Worm (Caenorhabditis elegans): ENCODE results near the gene F23D12.7.

Gene F23D12.7

DNA sequence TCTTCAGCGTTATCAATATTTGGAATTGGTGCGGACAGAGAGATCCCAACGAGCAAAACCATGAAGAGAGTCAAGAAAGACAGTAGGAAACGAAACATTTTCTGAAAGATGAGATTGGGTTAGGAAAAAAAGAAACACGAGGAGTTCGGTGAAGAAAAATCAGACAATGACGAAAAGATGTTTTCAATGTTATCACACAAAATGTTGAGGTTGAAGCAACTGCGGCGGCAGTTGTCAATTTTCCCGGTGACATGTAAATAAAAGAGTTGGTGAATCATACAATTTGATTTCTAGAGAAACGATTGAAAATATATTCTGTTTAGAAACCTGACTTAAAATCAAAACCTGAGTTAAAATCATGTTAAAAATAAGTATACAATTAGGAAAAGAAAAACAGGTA lies at the start of gene F23D12.7:
Gene F23D12.7 (minus strand): TSS at position 101 of the 400 bp plus-strand sequence.
- TF ChIP-seq C08G9.2 (tag; optimal IDR thresholded peaks at IDR 0.05) (no peak), dve-1 (tag; optimal IDR thresholded peaks at IDR 0.05) (no peak), gmeb-2 (tag; optimal IDR thresholded peaks at IDR 0.05) (no peak), unc-55 (GFP tag; optimal IDR thresholded peaks at IDR 0.05) (no peak), ahr-1 (tag; optimal IDR thresholded peaks at IDR 0.05) (no peak), eyg-1 (tag; optimal IDR thresholded peaks at IDR 0.05) (no peak), unc-3 (GFP tag; conservative IDR thresholded peaks at IDR 0.05) (no peak), unc-3 (tag; optimal IDR thresholded peaks at IDR 0.05) (no peak), ceh-34 (tag; optimal IDR thresholded peaks at IDR 0.05) (no peak)

DNA sequence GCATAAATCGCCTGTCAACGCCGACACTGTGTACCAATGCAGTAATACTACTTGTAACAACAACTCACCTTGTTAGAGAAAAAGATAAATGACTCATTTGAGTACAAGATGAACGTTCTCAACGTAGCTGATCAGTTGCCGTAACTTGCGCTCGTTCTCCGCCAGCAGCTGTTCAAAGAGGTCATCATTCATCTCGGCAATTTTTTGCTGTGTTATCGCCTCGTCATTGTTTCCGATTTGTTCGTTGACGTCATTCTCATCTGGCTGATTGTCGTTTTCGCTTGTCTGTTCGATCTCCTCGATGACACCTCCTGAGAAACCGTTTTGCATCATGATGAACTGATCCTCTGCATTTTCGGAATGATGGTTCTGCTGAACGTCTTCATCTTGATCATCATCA lies 49.6 kb upstream of the F23D12.7 start:
- peak; percentile 2 for TF ChIP-seq unc-55 (GFP tag; optimal IDR thresholded peaks at IDR 0.05)
- TF ChIP-seq T23F11.4 (GFP tag; optimal IDR thresholded peaks at IDR 0.05): no peak

DNA sequence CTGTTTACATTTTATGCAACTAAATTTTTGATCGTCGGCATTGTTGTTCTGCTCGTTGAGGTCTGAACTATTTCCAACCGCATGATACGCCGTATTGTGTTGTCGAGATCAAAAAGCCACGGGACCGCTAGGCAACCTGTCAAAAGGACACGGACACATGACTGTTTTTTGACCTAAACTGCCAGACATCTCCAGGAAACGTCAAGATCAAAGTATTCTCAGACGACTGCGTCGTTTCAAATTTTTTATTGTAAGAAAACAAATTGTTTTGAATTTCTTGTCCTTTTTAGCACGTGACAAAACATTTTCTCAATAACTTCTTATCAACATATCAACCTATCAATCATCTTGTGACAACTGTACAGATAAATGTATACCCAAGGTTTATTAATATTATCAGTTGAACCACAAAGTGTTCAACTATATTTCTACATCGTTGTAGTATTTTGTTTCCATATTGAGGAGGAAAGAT lies 48.5 kb upstream of the F23D12.7 start:
- TF ChIP-seq rnt-1 (tag; optimal IDR thresholded peaks at IDR 0.05) (no peak), unc-55 (GFP tag; optimal IDR thresholded peaks at IDR 0.05) (peak; percentile 19), hlh-30 (tag; optimal IDR thresholded peaks at IDR 0.05; ENCODE audit: insufficient read depth) (peak; percentile 44), ceh-30 (tag; optimal IDR thresholded peaks at IDR 0.05) (no peak), gmeb-2 (tag; optimal IDR thresholded peaks at IDR 0.05) (no peak), che-1 (tag; optimal IDR thresholded peaks at IDR 0.05) (no peak), ref-2 (tag; optimal IDR thresholded peaks at IDR 0.05) (no peak), ceh-31 (tag; optimal IDR thresholded peaks at IDR 0.05) (no peak), pha-2 (tag; optimal IDR thresholded peaks at IDR 0.05) (no peak), K09A11.1 (tag; optimal IDR thresholded peaks at IDR 0.05; ENCODE audit: insufficient read depth) (no peak), elt-2 (tag; optimal IDR thresholded peaks at IDR 0.05) (peak; percentile 94), mec-3 (tag; optimal IDR thresholded peaks at IDR 0.05; ENCODE audit: borderline replicate concordance) (no peak)

DNA sequence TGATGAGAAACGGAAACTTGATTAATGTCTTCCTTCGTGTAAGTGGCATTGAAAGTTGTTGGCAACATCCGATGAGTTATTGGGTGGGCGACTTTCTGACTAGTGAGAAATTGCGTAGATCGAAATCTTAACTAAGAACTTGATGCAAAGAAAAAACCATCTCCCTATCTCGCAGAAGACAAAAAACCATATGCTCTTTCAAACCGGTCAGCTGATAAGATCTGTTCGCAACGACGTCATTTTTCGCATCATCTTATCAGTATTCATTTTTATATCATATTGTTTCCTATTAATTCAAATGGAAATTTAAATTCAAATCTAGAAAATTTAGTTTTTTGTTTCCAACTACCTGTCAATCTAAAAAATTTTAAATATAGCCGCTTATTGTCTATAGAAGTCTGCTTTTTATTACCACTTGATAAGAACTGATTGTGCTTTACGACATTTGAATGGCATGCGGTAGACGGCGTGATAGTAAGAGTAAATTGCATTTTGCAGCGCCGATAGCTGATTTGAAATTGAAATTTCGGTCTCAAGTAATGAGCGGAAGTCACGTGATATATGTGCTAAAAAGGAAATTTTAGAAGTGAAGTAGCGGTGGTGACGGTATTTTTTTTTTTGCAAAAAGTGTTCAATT lies 46.9 kb upstream of the F23D12.7 start:
- peak; percentile 35 for TF ChIP-seq hlh-30 (tag; optimal IDR thresholded peaks at IDR 0.05; ENCODE audit: insufficient read depth)
- TF ChIP-seq sox-2 (GFP tag; IDR thresholded peaks at IDR 0.05): no peak
- no peak for TF ChIP-seq K02D7.2 (tag; optimal IDR thresholded peaks at IDR 0.05)
- no peak for TF ChIP-seq T23F11.4 (GFP tag; optimal IDR thresholded peaks at IDR 0.05)
- no peak for TF ChIP-seq npax-4 (tag; optimal IDR thresholded peaks at IDR 0.05)
- TF ChIP-seq elt-2 (tag; optimal IDR thresholded peaks at IDR 0.05): peak; percentile 88
- TF ChIP-seq gmeb-2 (tag; optimal IDR thresholded peaks at IDR 0.05): no peak

DNA sequence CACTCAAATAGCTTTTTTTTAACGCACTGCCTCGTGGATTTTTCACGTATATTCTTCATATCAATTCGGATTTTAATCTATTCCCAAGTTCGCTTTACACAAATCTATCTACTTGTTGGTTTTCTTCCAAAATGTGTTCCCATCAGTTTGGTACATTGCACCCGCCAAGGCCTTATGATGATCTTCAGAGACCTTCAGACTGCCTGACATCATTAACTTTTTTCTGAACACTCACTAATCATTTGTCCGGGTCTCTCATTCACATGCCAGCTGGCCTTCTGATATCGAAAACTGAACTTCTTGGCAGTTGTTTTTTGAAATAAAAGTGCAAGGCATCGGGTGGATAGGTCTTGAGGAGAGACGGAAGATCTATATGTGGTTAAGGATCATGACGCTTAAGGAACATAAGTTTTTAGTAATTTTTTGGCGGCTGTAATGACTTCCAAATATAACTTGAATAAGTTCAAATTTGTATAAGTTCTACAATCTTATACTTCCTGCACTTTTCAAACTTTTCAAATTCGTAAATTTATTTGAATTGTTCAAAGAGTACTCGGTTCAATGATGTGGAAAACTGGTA lies 46.3 kb upstream of the F23D12.7 start:
- TF ChIP-seq elt-4 (tag; optimal IDR thresholded peaks at IDR 0.05): no peak
- no peak for TF ChIP-seq ztf-16 (tag; optimal IDR thresholded peaks at IDR 0.05)
- no peak for TF ChIP-seq pag-3 (tag; optimal IDR thresholded peaks at IDR 0.05; ENCODE audit: borderline replicate concordance)
- no peak for TF ChIP-seq nfya-1 (tag; optimal IDR thresholded peaks at IDR 0.05)
- no peak for TF ChIP-seq ceh-24 (tag; optimal IDR thresholded peaks at IDR 0.05)
- TF ChIP-seq odd-2 (tag; optimal IDR thresholded peaks at IDR 0.05): no peak
- no peak for TF ChIP-seq fax-1 (tag; optimal IDR thresholded peaks at IDR 0.05)
- TF ChIP-seq rnt-1 (tag; optimal IDR thresholded peaks at IDR 0.05): no peak
- no peak for TF ChIP-seq F13H6.1 (tag; optimal IDR thresholded peaks at IDR 0.05)
- no peak for TF ChIP-seq dmd-4 (tag; optimal IDR thresholded peaks at IDR 0.05; ENCODE audit: borderline replicate concordance)
- TF ChIP-seq sox-4 (tag; optimal IDR thresholded peaks at IDR 0.05): no peak
- TF ChIP-seq C08G9.2 (tag; optimal IDR thresholded peaks at IDR 0.05): no peak
- no peak for TF ChIP-seq unc-3 (GFP tag; conservative IDR thresholded peaks at IDR 0.05)
- TF ChIP-seq unc-3 (tag; optimal IDR thresholded peaks at IDR 0.05): no peak
- TF ChIP-seq fkh-6 (tag; optimal IDR thresholded peaks at IDR 0.05): no peak
- TF ChIP-seq pqm-1 (tag; optimal IDR thresholded peaks at IDR 0.05): no peak
- no peak for TF ChIP-seq ama-1 (optimal IDR thresholded peaks at IDR 0.05)
- TF ChIP-seq ahr-1 (tag; optimal IDR thresholded peaks at IDR 0.05): no peak
- no peak for TF ChIP-seq C38D4.7 (GFP tag; optimal IDR thresholded peaks at IDR 0.05)
- TF ChIP-seq sox-2 (GFP tag; IDR thresholded peaks at IDR 0.05): no peak

Data from whole organism, late embryonic.